Fruit fly (Drosophila melanogaster) whole organism, embryonic: ENCODE measurements around the gene CG13843.

Experiments used
- ATbp ChIP-seq: fragments of 200-800 bp; sonication (Bioruptor generic); optimal IDR thresholded peaks from 2 replicates; lab custom pipeline; 2017; ENCODE audit warnings: missing biosample characterization, mild to moderate bottlenecking, missing genetic modification characterization, missing genetic modification reagents
- Aef1 ChIP-seq: fragments of 200-800 bp; sonication (Bioruptor generic); IDR thresholded peaks from 3 replicates; pipeline ENCODE4 v1.3.6; 2022; ENCODE audit warnings: missing biosample characterization, missing genetic modification characterization
- Atf6 ChIP-seq: fragments of 200-800 bp; sonication (Bioruptor generic); IDR thresholded peaks from 2 replicates; pipeline ENCODE4 v1.3.6; 2022; ENCODE audit warnings: missing biosample characterization, missing genetic modification characterization
- Bgb ChIP-seq: fragments of 200-800 bp; sonication (Bioruptor generic); IDR thresholded peaks from 2 replicates; pipeline ENCODE4 v1.3.6; 2022; ENCODE audit warnings: missing biosample characterization, missing genetic modification characterization; ENCODE audit not compliant: partially characterized antibody
- Blimp-1 ChIP-seq: fragments of 200-800 bp; sonication (Bioruptor generic); optimal IDR thresholded peaks from 3 replicates; lab custom pipeline; 2018; ENCODE audit warnings: missing biosample characterization, missing genetic modification characterization, mild to moderate bottlenecking, moderate library complexity, missing genetic modification reagents
- CG10147 ChIP-seq: fragments of 200-800 bp; sonication (Bioruptor generic); optimal IDR thresholded peaks from 2 replicates; lab custom pipeline; 2019; ENCODE audit warnings: missing biosample characterization, mild to moderate bottlenecking, missing genetic modification characterization, moderate library complexity
- CG11723 ChIP-seq: fragments of 200-800 bp; sonication (Bioruptor generic); optimal IDR thresholded peaks from 2 replicates; lab custom pipeline; 2017; ENCODE audit warnings: missing biosample characterization, mild to moderate bottlenecking, missing genetic modification characterization
- CG12744 ChIP-seq: fragments of 200-800 bp; sonication (Bioruptor generic); optimal IDR thresholded peaks from 2 replicates; lab custom pipeline; 2016; ENCODE audit warnings: missing biosample characterization, missing genetic modification characterization
- CG18599 ChIP-seq: fragments of 200-800 bp; sonication (Bioruptor generic); optimal IDR thresholded peaks from 3 replicates; lab custom pipeline; 2017; ENCODE audit warnings: missing biosample characterization, missing genetic modification characterization, mild to moderate bottlenecking, moderate library complexity, missing genetic modification reagents
- CG2202 ChIP-seq: fragments of 200-800 bp; sonication (Bioruptor generic); optimal IDR thresholded peaks from 2 replicates; lab custom pipeline; 2018; ENCODE audit warnings: missing biosample characterization, mild to moderate bottlenecking, missing genetic modification characterization
- CG2678 ChIP-seq: fragments of 200-800 bp; sonication (Bioruptor generic); optimal IDR thresholded peaks from 3 replicates; lab custom pipeline; 2019; ENCODE audit warnings: missing biosample characterization, mild to moderate bottlenecking, missing genetic modification characterization, moderate library complexity
- CG3163 ChIP-seq: fragments of 200-800 bp; sonication (Bioruptor generic); optimal IDR thresholded peaks from 3 replicates; lab custom pipeline; 2016; ENCODE audit warnings: missing biosample characterization, missing genetic modification characterization
- CG34376 ChIP-seq: fragments of 200-800 bp; sonication (Bioruptor generic); optimal IDR thresholded peaks from 2 replicates; lab custom pipeline; 2018; ENCODE audit warnings: missing biosample characterization, mild to moderate bottlenecking, missing genetic modification characterization
- CG4328 ChIP-seq: fragments of 200-800 bp; sonication (Bioruptor generic); optimal IDR thresholded peaks from 3 replicates; lab custom pipeline; 2017; ENCODE audit warnings: missing biosample characterization, missing genetic modification reagents, missing genetic modification characterization
- CG4730 ChIP-seq: fragments of 200-800 bp; sonication (Bioruptor generic); IDR thresholded peaks from 2 replicates; pipeline ENCODE4 v1.3.6; 2022; ENCODE audit warnings: missing biosample characterization, missing genetic modification characterization
- CG5180 ChIP-seq: fragments of 200-800 bp; sonication (Bioruptor generic); optimal IDR thresholded peaks from 3 replicates; lab custom pipeline; 2017; ENCODE audit warnings: missing biosample characterization, missing genetic modification characterization, mild to moderate bottlenecking, moderate library complexity, missing genetic modification reagents
- CG6813 ChIP-seq: fragments of 200-800 bp; sonication (Bioruptor generic); optimal IDR thresholded peaks from 2 replicates; lab custom pipeline; 2017; ENCODE audit warnings: missing biosample characterization, missing genetic modification characterization, mild to moderate bottlenecking, moderate library complexity, missing genetic modification reagents
- CG6854 ChIP-seq: fragments of 200-800 bp; sonication (Bioruptor generic); optimal IDR thresholded peaks from 3 replicates; lab custom pipeline; 2017; ENCODE audit warnings: missing biosample characterization, mild to moderate bottlenecking, missing genetic modification characterization
- CG9609 ChIP-seq: fragments of 200-800 bp; sonication (Bioruptor generic); optimal IDR thresholded peaks from 3 replicates; lab custom pipeline; 2016; ENCODE audit warnings: missing biosample characterization, missing genetic modification characterization
- Camta ChIP-seq: fragments of 200-800 bp; sonication (Bioruptor generic); optimal IDR thresholded peaks from 2 replicates; lab custom pipeline; 2016; ENCODE audit warnings: missing biosample characterization, missing genetic modification characterization
- Eip74EF ChIP-seq, 2 experiments: fragments of 200-800 bp in 1 of 2; fragments of >200 bp in 1 of 2; sonication (Bioruptor generic) in 1 of 2; optimal IDR thresholded peaks; 2 replicates each; lab custom pipeline; 2017 to 2019; ENCODE audit warnings: missing biosample characterization in 2 of 2, missing genetic modification characterization in 2 of 2, mild to moderate bottlenecking in 1 of 2, moderate library complexity in 1 of 2
- HHEX ChIP-seq: fragments of 200-800 bp; sonication (Bioruptor generic); optimal IDR thresholded peaks from 3 replicates; lab custom pipeline; 2017; ENCODE audit warnings: missing biosample characterization, mild to moderate bottlenecking, missing genetic modification characterization, missing genetic modification reagents
- Hmr ChIP-seq: fragments of 200-800 bp; sonication (Bioruptor generic); optimal IDR thresholded peaks from 3 replicates; lab custom pipeline; 2017; ENCODE audit warnings: mild to moderate bottlenecking, missing biosample characterization, missing genetic modification reagents, missing genetic modification characterization
- Mes4 ChIP-seq: fragments of 200-800 bp; sonication (Bioruptor generic); optimal IDR thresholded peaks from 2 replicates; lab custom pipeline; 2016; ENCODE audit warnings: missing biosample characterization, missing genetic modification characterization
- NK7.1 ChIP-seq: fragments of 200-800 bp; sonication (Bioruptor generic); optimal IDR thresholded peaks from 3 replicates; lab custom pipeline; 2016; ENCODE audit warnings: missing biosample characterization, missing genetic modification characterization
- Nf-YB ChIP-seq: fragments of 200-800 bp; sonication (Bioruptor generic); optimal IDR thresholded peaks from 3 replicates; lab custom pipeline; 2019; ENCODE audit warnings: missing biosample characterization, mild to moderate bottlenecking, missing genetic modification characterization, moderate library complexity
- Pdp1 ChIP-seq, 2 experiments: fragments of 200-800 bp; sonication (Bioruptor generic); optimal IDR thresholded peaks; 3 replicates each; lab custom pipeline; 2016; ENCODE audit warnings: missing biosample characterization in 2 of 2, missing genetic modification characterization in 2 of 2, mild to moderate bottlenecking in 1 of 2, moderate library complexity in 1 of 2
- chm ChIP-seq: fragments of 200-800 bp; sonication (Bioruptor generic); IDR thresholded peaks from 2 replicates; pipeline ENCODE4 v1.3.6; 2022; ENCODE audit warnings: missing biosample characterization, missing genetic modification characterization
- disco-r ChIP-seq: fragments of 200-800 bp; sonication (Bioruptor generic); optimal IDR thresholded peaks from 2 replicates; lab custom pipeline; 2016; ENCODE audit warnings: missing biosample characterization, missing genetic modification characterization
- dmrt99B ChIP-seq: fragments of 200-800 bp; sonication (Bioruptor generic); optimal IDR thresholded peaks from 2 replicates; lab custom pipeline; 2018; ENCODE audit warnings: missing biosample characterization, mild to moderate bottlenecking, missing genetic modification characterization, moderate library complexity
- fd3F ChIP-seq: fragments of 200-800 bp; sonication (Bioruptor generic); optimal IDR thresholded peaks from 2 replicates; lab custom pipeline; 2018; ENCODE audit warnings: missing biosample characterization, mild to moderate bottlenecking, missing genetic modification characterization, moderate library complexity
- ftz-f1 ChIP-seq: fragments of 200-800 bp; sonication (Bioruptor generic); optimal IDR thresholded peaks from 2 replicates; lab custom pipeline; 2016; ENCODE audit warnings: missing biosample characterization, missing genetic modification characterization
- gcm ChIP-seq: fragments of 200-800 bp; sonication (Bioruptor generic); optimal IDR thresholded peaks from 2 replicates; lab custom pipeline; 2019; ENCODE audit warnings: missing biosample characterization, mild to moderate bottlenecking, missing genetic modification characterization, moderate library complexity
- gem ChIP-seq: fragments of 200-800 bp; sonication (Bioruptor generic); optimal IDR thresholded peaks from 2 replicates; lab custom pipeline; 2019; ENCODE audit warnings: missing biosample characterization, mild to moderate bottlenecking, missing genetic modification characterization, moderate library complexity
- gfzf ChIP-seq: fragments of 200-800 bp; sonication (Bioruptor generic); optimal IDR thresholded peaks from 2 replicates; lab custom pipeline; 2016; ENCODE audit warnings: missing biosample characterization, mild to moderate bottlenecking, missing genetic modification characterization, moderate library complexity
- grn ChIP-seq: fragments of 200-800 bp; sonication (Bioruptor generic); optimal IDR thresholded peaks from 3 replicates; lab custom pipeline; 2017; ENCODE audit warnings: missing biosample characterization, missing genetic modification characterization
- gro ChIP-seq: fragments of 200-800 bp; sonication (Bioruptor generic); optimal IDR thresholded peaks from 2 replicates; lab custom pipeline; 2016; ENCODE audit warnings: missing biosample characterization, missing genetic modification characterization
- kah ChIP-seq: fragments of 200-800 bp; sonication (Bioruptor generic); optimal IDR thresholded peaks from 2 replicates; lab custom pipeline; 2018; ENCODE audit warnings: missing biosample characterization, mild to moderate bottlenecking, missing genetic modification characterization
- maf-S ChIP-seq: fragments of 200-800 bp; sonication (Bioruptor generic); optimal IDR thresholded peaks from 2 replicates; lab custom pipeline; 2016; ENCODE audit warnings: missing biosample characterization, missing genetic modification characterization
- odd ChIP-seq: fragments of 200-800 bp; sonication (Bioruptor generic); optimal IDR thresholded peaks from 2 replicates; lab custom pipeline; 2017; ENCODE audit warnings: missing biosample characterization, mild to moderate bottlenecking, missing genetic modification characterization
- pan ChIP-seq, 4 experiments: fragments of >200 bp in 3 of 4; fragments of 200-800 bp in 1 of 4; sonication (Bioruptor generic) in 1 of 4; optimal IDR thresholded peaks in 3 of 4; IDR thresholded peaks in 1 of 4; 2 replicates each; pipeline versions ENCODE4 v1.3.6 to Lab custom; 2017 to 2022; ENCODE audit warnings: missing biosample characterization in 2 of 4, missing genetic modification characterization in 2 of 4, mixed read lengths in 1 of 4
- pfk ChIP-seq: fragments of 200-800 bp; sonication (Bioruptor generic); optimal IDR thresholded peaks from 2 replicates; lab custom pipeline; 2018; ENCODE audit warnings: missing biosample characterization, mild to moderate bottlenecking, missing genetic modification characterization, moderate library complexity
- salm ChIP-seq: fragments of 200-800 bp; sonication (Bioruptor generic); optimal IDR thresholded peaks from 2 replicates; lab custom pipeline; 2018; ENCODE audit warnings: missing biosample characterization, mild to moderate bottlenecking, missing genetic modification characterization
- scrt ChIP-seq: fragments of 200-800 bp; sonication (Bioruptor generic); optimal IDR thresholded peaks from 2 replicates; lab custom pipeline; 2018; ENCODE audit warnings: missing biosample characterization, mild to moderate bottlenecking, missing genetic modification characterization, moderate library complexity
- ssp ChIP-seq: fragments of 200-800 bp; sonication (Bioruptor generic); IDR thresholded peaks from 2 replicates; pipeline ENCODE4 v1.3.6; 2022; ENCODE audit warnings: missing biosample characterization, missing genetic modification characterization
- tll ChIP-seq, 2 experiments: fragments of 200-800 bp in 1 of 2; fragments of >200 bp in 1 of 2; sonication (Bioruptor generic) in 1 of 2; optimal IDR thresholded peaks; 2 replicates each; lab custom pipeline; 2017 to 2019; ENCODE audit warnings: missing biosample characterization in 2 of 2, missing genetic modification characterization in 2 of 2, mild to moderate bottlenecking in 1 of 2, moderate library complexity in 1 of 2
- tna ChIP-seq: fragments of 200-800 bp; sonication (Bioruptor generic); IDR thresholded peaks from 2 replicates; pipeline ENCODE4 v1.3.6; 2022; ENCODE audit warnings: missing biosample characterization, missing genetic modification characterization; ENCODE audit not compliant: partially characterized antibody

Gene CG13843

dm6 chr3R:22626842-22627392 lies 17.6 kb downstream of the CG13843 start (continued):
- TF ChIP-seq grn (GFP tag; lab: Kevin White, UChicago): peak; percentile 40
- TF ChIP-seq CG6813 (GFP tag; lab: Kevin White, UChicago): peak; percentile 71
- peak; percentile 56 for TF ChIP-seq CG12744 (GFP tag; lab: Kevin White, UChicago)
- peak; percentile 18 for TF ChIP-seq Nf-YB (GFP tag; lab: Kevin White, UChicago)
- TF ChIP-seq Aef1 (GFP tag; lab: Robert Waterston, UW): peak; percentile 66
- TF ChIP-seq ATbp (GFP tag; lab: Kevin White, UChicago): peak; percentile 94
- TF ChIP-seq CG11723 (GFP tag; lab: Kevin White, UChicago): no peak
- TF ChIP-seq Mes4 (GFP tag; lab: Kevin White, UChicago): no peak
- peak; percentile 17; the same call in 1 of the 2 replicates for TF ChIP-seq Bgb (GFP tag; lab: Robert Waterston, UW)
- TF ChIP-seq salm (tag; lab: Kevin White, UChicago): peak; percentile 4
- peak; percentile 45 for TF ChIP-seq CG3163
- TF ChIP-seq NK7.1 (GFP tag; lab: Kevin White, UChicago): peak; percentile 45
- no peak for TF ChIP-seq scrt (GFP tag; lab: Kevin White, UChicago)
- no peak for TF ChIP-seq CG9609
- TF ChIP-seq ssp: no peak
- TF ChIP-seq disco-r (GFP tag; lab: Kevin White, UChicago): no peak
- peak; percentile 33 for TF ChIP-seq CG5180 (GFP tag; lab: Kevin White, UChicago)
- peak; percentile 83 for TF ChIP-seq kah
- TF ChIP-seq Atf6: peak; percentile 82
- peak; percentile 69 for TF ChIP-seq odd (GFP tag; lab: Kevin White, UChicago)
- peak; percentile 0 to 65 for TF ChIP-seq Pdp1 (GFP tag; optimal IDR thresholded peaks at IDR 0.05; lab: Kevin White, UChicago)
- peak in 1 of 2 experiments; percentile 33 for TF ChIP-seq Eip74EF (GFP tag; optimal IDR thresholded peaks at IDR 0.05; lab: Kevin White, UChicago)
- no peak for TF ChIP-seq gfzf (GFP tag; lab: Kevin White, UChicago)
- TF ChIP-seq CG4328 (GFP tag; lab: Kevin White, UChicago): peak; percentile 40
- peak; percentile 63 for TF ChIP-seq CG2678 (tag; lab: Kevin White, UChicago)
- TF ChIP-seq maf-S (GFP tag; lab: Kevin White, UChicago): peak; percentile 56
- TF ChIP-seq ftz-f1 (GFP tag; lab: Kevin White, UChicago): no peak
- peak; percentile 36 for TF ChIP-seq CG6854 (GFP tag; lab: Kevin White, UChicago)
- peak; percentile 52 for TF ChIP-seq pfk (GFP tag; lab: Kevin White, UChicago)
- peak; percentile 47 for TF ChIP-seq dmrt99B (tag; lab: Kevin White, UChicago)
- TF ChIP-seq chm (GFP tag; lab: Robert Waterston, UW): peak; percentile 16; the same call in 1 of the 2 replicates
- no peak for TF ChIP-seq pan (optimal IDR thresholded peaks at IDR 0.05; lab: Kevin White, UChicago)
- TF ChIP-seq pan (GFP tag; optimal IDR thresholded peaks at IDR 0.05 in 1 of 2, IDR thresholded peaks at IDR 0.05 in 1 of 2): peak in 1 of 2 experiments; percentile 36
- peak; percentile 53 for TF ChIP-seq HHEX (GFP tag; lab: Kevin White, UChicago)
- TF ChIP-seq fd3F (GFP tag; lab: Kevin White, UChicago): peak; percentile 25
- peak; percentile 29 for TF ChIP-seq Camta (GFP tag; lab: Kevin White, UChicago)
- TF ChIP-seq tna (GFP tag; lab: Robert Waterston, UW): no peak
- peak; percentile 72 for TF ChIP-seq gro (GFP tag; lab: Kevin White, UChicago)
- peak in 1 of 2 experiments; percentile 33 for TF ChIP-seq tll (GFP tag; optimal IDR thresholded peaks at IDR 0.05; lab: Kevin White, UChicago)
- peak; percentile 65 for TF ChIP-seq CG18599 (GFP tag; lab: Kevin White, UChicago)
- TF ChIP-seq CG2202 (tag; lab: Kevin White, UChicago): no peak
- peak; percentile 30 for TF ChIP-seq CG10147 (GFP tag; lab: Kevin White, UChicago)
- TF ChIP-seq CG4730 (GFP tag; lab: Robert Waterston, UW): no peak
- TF ChIP-seq Hmr (GFP tag; lab: Kevin White, UChicago): peak; percentile 79
- peak; percentile 43 for TF ChIP-seq gem (tag; lab: Kevin White, UChicago)
- peak; percentile 66 for TF ChIP-seq CG34376 (GFP tag; lab: Kevin White, UChicago)
- TF ChIP-seq Blimp-1 (GFP tag; lab: Kevin White, UChicago): peak; percentile 42
- no peak for TF ChIP-seq gcm (GFP tag; lab: Kevin White, UChicago)
